Worm (Caenorhabditis elegans) whole organism, mixed stage, embryonic: ENCODE measurements around the gene C56A3.5.

Experiments used
- bed-3 ChIP-seq: fragments of 200-800 bp; sonication (Bioruptor generic); optimal IDR thresholded peaks from 3 replicates; lab custom pipeline; 2018; ENCODE audit warnings: mild to moderate bottlenecking, missing genetic modification characterization, moderate library complexity, missing compliant biosample characterization
- blmp-1 ChIP-seq: fragments of 150-350 bp; optimal IDR thresholded peaks from 2 replicates; lab custom pipeline; 2014; ENCODE audit warnings: missing biosample characterization, missing genetic modification characterization
- ceh-39 ChIP-seq: fragments of 150-350 bp; optimal IDR thresholded peaks from 2 replicates; lab custom pipeline; 2014; ENCODE audit warnings: missing biosample characterization, missing genetic modification characterization
- ceh-43 ChIP-seq: fragments of 200-800 bp; sonication (Bioruptor generic); optimal IDR thresholded peaks from 2 replicates; lab custom pipeline; 2018; ENCODE audit warnings: mild to moderate bottlenecking, missing genetic modification characterization, moderate library complexity, missing compliant biosample characterization
- ceh-83 ChIP-seq: fragments of 200-800 bp; sonication (Bioruptor generic); optimal IDR thresholded peaks from 2 replicates; lab custom pipeline; 2018; ENCODE audit warnings: mild to moderate bottlenecking, missing genetic modification characterization, missing compliant biosample characterization
- ces-1 ChIP-seq: fragments of 150-350 bp; optimal IDR thresholded peaks from 2 replicates; lab custom pipeline; 2014; ENCODE audit warnings: missing biosample characterization, missing genetic modification reagents, missing genetic modification characterization
- cnd-1 ChIP-seq: fragments of 200-800 bp; sonication (Bioruptor generic); optimal IDR thresholded peaks from 2 replicates; lab custom pipeline; 2018; ENCODE audit warnings: mild to moderate bottlenecking, missing genetic modification characterization, missing compliant biosample characterization
- drap-1 ChIP-seq: fragments of 200-800 bp; sonication (Bioruptor generic); optimal IDR thresholded peaks from 3 replicates; lab custom pipeline; 2018; ENCODE audit warnings: mild to moderate bottlenecking, missing genetic modification characterization, missing compliant biosample characterization
- ham-2 ChIP-seq: fragments of 200-800 bp; sonication (Bioruptor generic); optimal IDR thresholded peaks from 2 replicates; lab custom pipeline; 2018; ENCODE audit warnings: mild to moderate bottlenecking, missing genetic modification characterization, missing compliant biosample characterization
- lin-32 ChIP-seq: fragments of 200-800 bp; sonication (Bioruptor generic); optimal IDR thresholded peaks from 2 replicates; lab custom pipeline; 2018; ENCODE audit warnings: mild to moderate bottlenecking, missing genetic modification characterization, missing compliant biosample characterization
- lsy-2 ChIP-seq: fragments of 150-350 bp; optimal IDR thresholded peaks from 2 replicates; lab custom pipeline; 2014; ENCODE audit warnings: missing biosample characterization, missing genetic modification characterization
- mep-1 ChIP-seq: fragments of 150-350 bp; optimal IDR thresholded peaks from 2 replicates; lab custom pipeline; 2017; ENCODE audit warnings: missing biosample characterization, missing genetic modification reagents, missing genetic modification characterization, inconsistent platforms
- mls-2 ChIP-seq: sonication (generic microtip); optimal IDR thresholded peaks from 2 replicates; lab custom pipeline; 2016; ENCODE audit warnings: mild to moderate bottlenecking, missing genetic modification characterization, moderate library complexity, missing compliant biosample characterization
- nhr-12 ChIP-seq: fragments of 150-350 bp; optimal IDR thresholded peaks from 2 replicates; lab custom pipeline; 2014; ENCODE audit warnings: missing biosample characterization, missing genetic modification characterization
- nhr-2 ChIP-seq: fragments of 150-350 bp; optimal IDR thresholded peaks from 2 replicates; lab custom pipeline; 2014; ENCODE audit warnings: missing biosample characterization, missing genetic modification characterization
- nhr-237 ChIP-seq: fragments of 150-350 bp; optimal IDR thresholded peaks from 2 replicates; lab custom pipeline; 2014; ENCODE audit warnings: missing biosample characterization, missing genetic modification characterization
- nhr-76 ChIP-seq: sonication (generic microtip); optimal IDR thresholded peaks from 2 replicates; lab custom pipeline; 2017; ENCODE audit warnings: missing biosample characterization, missing genetic modification characterization
- pha-4 ChIP-seq: fragments of 150-350 bp; optimal IDR thresholded peaks from 2 replicates; lab custom pipeline; 2018; ENCODE audit warnings: missing biosample characterization, missing genetic modification reagents, missing genetic modification characterization
- sem-2 ChIP-seq: fragments of 200-800 bp; sonication (Bioruptor generic); optimal IDR thresholded peaks from 2 replicates; lab custom pipeline; 2018; ENCODE audit warnings: mild to moderate bottlenecking, missing genetic modification characterization, missing compliant biosample characterization
- snpc-4 ChIP-seq: fragments of 150-350 bp; optimal IDR thresholded peaks from 2 replicates; lab custom pipeline; 2014; ENCODE audit warnings: missing biosample characterization, missing genetic modification characterization
- tbx-8 ChIP-seq: fragments of 200-800 bp; sonication (Bioruptor generic); optimal IDR thresholded peaks from 2 replicates; lab custom pipeline; 2018; ENCODE audit warnings: mild to moderate bottlenecking, missing genetic modification characterization, moderate library complexity, missing compliant biosample characterization
- unc-120 ChIP-seq: sonication (generic microtip); optimal IDR thresholded peaks from 2 replicates; lab custom pipeline; 2017; ENCODE audit warnings: missing genetic modification characterization, missing compliant biosample characterization; ENCODE audit not compliant: poor library complexity, severe bottlenecking
- unc-39 ChIP-seq: fragments of 150-350 bp; optimal IDR thresholded peaks from 2 replicates; lab custom pipeline; 2014; ENCODE audit warnings: missing biosample characterization, missing genetic modification characterization
- unc-62 ChIP-seq: fragments of 150-350 bp; optimal IDR thresholded peaks from 2 replicates; lab custom pipeline; 2014; ENCODE audit warnings: missing biosample characterization, missing genetic modification reagents, missing genetic modification characterization
- zip-8 ChIP-seq: fragments of 150-350 bp; optimal IDR thresholded peaks from 2 replicates; lab custom pipeline; 2014; ENCODE audit warnings: missing biosample characterization, missing genetic modification characterization
- ztf-11 ChIP-seq: fragments of 150-350 bp; optimal IDR thresholded peaks from 2 replicates; lab custom pipeline; 2014; ENCODE audit warnings: missing biosample characterization, missing genetic modification characterization

Gene C56A3.5

ce11 chrV:13551601-13552000 is at the start of gene C56A3.5, which contains the start of gene C56A3.4:
Gene C56A3.5, plus strand, starts transcription at chrV:13551967.
Gene C56A3.4, minus strand, starts transcription at chrV:13551754.
- TF ChIP-seq snpc-4 = no peak
- TF ChIP-seq ces-1 = peak; percentile 22
- TF ChIP-seq ceh-83 (GFP tag; lab: Kevin White, UChicago) = no peak
- TF ChIP-seq mep-1 (tag; lab: Kevin White, UChicago) = no peak
- no peak for TF ChIP-seq bed-3 (GFP tag; lab: Kevin White, UChicago)
- no peak for TF ChIP-seq nhr-12 (tag; lab: Kevin White, UChicago)
- no peak for TF ChIP-seq tbx-8 (GFP tag; lab: Kevin White, UChicago)

DNA sequence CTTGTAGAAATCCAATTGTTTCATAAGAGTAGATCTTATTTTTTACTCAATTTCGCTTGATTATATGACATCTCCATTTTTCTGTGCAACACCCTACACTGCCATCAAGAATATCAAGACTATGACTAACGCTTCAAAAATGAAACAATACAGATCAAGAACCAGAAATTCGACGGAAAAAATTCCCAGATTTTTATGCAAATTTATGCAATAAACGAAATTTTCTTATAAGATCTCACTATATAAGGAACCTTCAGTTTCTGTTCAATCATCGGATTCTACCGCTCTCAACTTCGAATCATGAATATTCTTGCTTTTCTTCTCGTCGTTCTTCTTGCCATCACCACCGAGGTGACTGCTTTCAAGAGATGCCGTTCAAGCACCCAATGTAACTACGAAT is 45.4 kb upstream of the C56A3.5 start, which contains the start of gene R11G10.4:
TSS of gene R11G10.4 (plus strand) at position 301 of the 400 bp plus-strand sequence.
- TF ChIP-seq unc-39 (tag; lab: Kevin White, UChicago) (no peak), drap-1 (GFP tag; lab: Kevin White, UChicago) (no peak), unc-120 (tag; lab: Kevin White, UChicago) (no peak), bed-3 (GFP tag; lab: Kevin White, UChicago) (no peak), ham-2 (GFP tag; lab: Kevin White, UChicago) (no peak), mls-2 (tag; lab: Kevin White, UChicago) (no peak), blmp-1 (tag; lab: Kevin White, UChicago) (no peak), ztf-11 (no peak)

DNA sequence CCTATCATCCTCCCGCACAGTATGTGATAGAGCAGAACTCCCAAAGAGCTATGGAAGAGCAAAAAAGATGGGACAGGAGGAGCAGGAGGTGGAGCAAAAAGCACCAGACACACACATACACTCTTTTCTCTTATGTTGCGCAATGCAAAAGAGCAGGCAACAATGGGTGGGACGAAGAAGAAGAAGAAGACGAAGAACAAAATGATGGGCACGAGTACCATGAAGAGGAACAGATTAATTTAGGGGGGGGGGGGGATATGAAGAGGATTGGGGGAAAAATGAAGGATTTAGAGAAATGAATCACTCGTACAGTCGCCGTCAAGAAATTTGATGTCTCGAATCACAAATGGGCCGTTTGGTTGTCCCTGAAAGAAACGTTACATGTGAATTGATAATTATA is 40.1 kb upstream of the C56A3.5 start, which contains the start of gene avr-15:
TSS of gene avr-15 (minus strand) at position 101 of the 400 bp plus-strand sequence.
- TF ChIP-seq zip-8 (tag; lab: Kevin White, UChicago) = peak; percentile 64
- no peak for TF ChIP-seq cnd-1 (tag; lab: Kevin White, UChicago)
- no peak for TF ChIP-seq snpc-4

ce11 chrV:13512515-13512914 is 39.3 kb upstream of the C56A3.5 start:
- TF ChIP-seq mep-1 (tag; lab: Kevin White, UChicago) = no peak
- no peak for TF ChIP-seq zip-8 (tag; lab: Kevin White, UChicago)
- no peak for TF ChIP-seq ces-1
- TF ChIP-seq bed-3 (GFP tag; lab: Kevin White, UChicago) = no peak
- no peak for TF ChIP-seq ceh-43 (GFP tag; lab: Kevin White, UChicago)
- no peak for TF ChIP-seq sem-2 (GFP tag; lab: Kevin White, UChicago)
- no peak for TF ChIP-seq tbx-8 (GFP tag; lab: Kevin White, UChicago)
- no peak for TF ChIP-seq lin-32 (GFP tag; lab: Kevin White, UChicago)
- TF ChIP-seq nhr-237 (tag; lab: Kevin White, UChicago) = no peak
- TF ChIP-seq lsy-2 (tag; lab: Kevin White, UChicago) = no peak
- no peak for TF ChIP-seq nhr-12 (tag; lab: Kevin White, UChicago)
- no peak for TF ChIP-seq ztf-11
- TF ChIP-seq unc-39 (tag; lab: Kevin White, UChicago) = no peak
- no peak for TF ChIP-seq pha-4 (tag; lab: Kevin White, UChicago)
- TF ChIP-seq unc-120 (tag; lab: Kevin White, UChicago) = no peak
- no peak for TF ChIP-seq unc-62 (GFP tag; lab: Kevin White, UChicago)
- no peak for TF ChIP-seq ham-2 (GFP tag; lab: Kevin White, UChicago)
- no peak for TF ChIP-seq nhr-76
- TF ChIP-seq drap-1 (GFP tag; lab: Kevin White, UChicago) = no peak
- no peak for TF ChIP-seq mls-2 (tag; lab: Kevin White, UChicago)

- TF ChIP-seq mep-1 (tag; lab: Kevin White, UChicago) (no peak), ceh-43 (GFP tag; lab: Kevin White, UChicago) (no peak), unc-62 (GFP tag; lab: Kevin White, UChicago) (no peak), blmp-1 (tag; lab: Kevin White, UChicago) (no peak), snpc-4 (no peak), cnd-1 (tag; lab: Kevin White, UChicago) (no peak), ceh-83 (GFP tag; lab: Kevin White, UChicago) (no peak), nhr-76 (no peak), unc-120 (tag; lab: Kevin White, UChicago) (no peak)
Measured at ce11 chrV:13515115-13515514, 36.7 kb upstream of the C56A3.5 start, which contains the start of gene semi-1. Gene semi-1, minus strand, starts transcription at chrV:13515215.

ce11 chrV:13523194-13523593 is 28.6 kb upstream of the C56A3.5 start, which contains the start of gene R11G10.3:
Gene R11G10.3, plus strand, starts transcription at chrV:13523494.
- TF ChIP-seq nhr-237 (tag; lab: Kevin White, UChicago) = no peak
- TF ChIP-seq nhr-2 = no peak
- no peak for TF ChIP-seq ceh-39 (tag; lab: Kevin White, UChicago)
- TF ChIP-seq, all 35 proteins: peak for 0
